Fruit fly (Drosophila melanogaster) ovary, adult (tissue): ENCODE measurements around the gene intr.
"Not testable (repeated sequence)": the region's sequence is repeated elsewhere in the genome, so short reads cannot be mapped to it uniquely, and the experiment has no call there.

ENCODE experiments used
- CG17801 ChIP-seq: fragments of 200-800 bp; optimal IDR thresholded peaks from 2 replicates; lab custom pipeline; 2019; ENCODE audit warnings: missing biosample characterization, mild to moderate bottlenecking, missing genetic modification characterization, moderate library complexity; ENCODE audit not compliant: partially characterized antibody

Gene intr

dm6 chr3R:28790222-28790621, at the start of gene intr:
Gene intr (plus strand): TSS chr3R:28790522.
- TF ChIP-seq CG17801 (GFP tag; lab: Kevin White, UChicago): no peak

- TF ChIP-seq CG17801 (GFP tag; lab: Kevin White, UChicago): no peak
Observed at dm6 chr3R:28744682-28745081, 45.6 kb upstream of the intr start, which contains the start of gene AstA-R2. Gene AstA-R2 (minus strand): TSS chr3R:28744782.

dm6 chr3R:28751611-28752129, 38.7 kb upstream of the intr start, which contains the start of gene CG10000:
Gene CG10000 (minus strand): TSS chr3R:28751661.
- no peak for TF ChIP-seq CG17801 (GFP tag; lab: Kevin White, UChicago)

dm6 chr3R:28756879-28757278, 33.4 kb upstream of the intr start, which contains the start of gene CG9997:
Gene CG9997 (minus strand): TSS chr3R:28756979.
- TF ChIP-seq CG17801 (GFP tag; lab: Kevin White, UChicago): no peak

DNA sequence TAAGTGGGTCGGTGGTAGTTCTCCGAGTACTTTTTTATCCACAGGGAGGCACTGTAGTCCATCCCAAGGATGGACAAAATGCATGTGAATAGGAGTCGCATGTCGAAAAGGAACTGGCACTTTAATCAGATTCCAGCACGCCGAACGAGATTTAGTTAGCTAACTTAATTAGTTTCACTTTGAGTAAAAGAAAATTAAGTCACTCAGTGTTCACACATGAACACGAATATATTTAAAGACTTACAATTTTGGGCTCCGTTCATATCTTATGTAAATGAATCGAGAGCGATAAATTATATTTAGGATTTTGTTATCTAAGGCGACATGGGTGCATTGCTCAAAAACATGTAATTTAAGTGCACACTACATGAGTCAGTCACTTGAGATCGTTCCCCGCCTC, 32.2 kb upstream of the intr start, which contains the start of gene aqrs:
TSS of gene aqrs (minus strand) at position 101 of the 400 bp plus-strand sequence.
- not testable (repeated sequence) for TF ChIP-seq CG17801 (GFP tag; lab: Kevin White, UChicago)

- TF ChIP-seq CG17801 (GFP tag; lab: Kevin White, UChicago): no peak
Observed at dm6 chr3R:28775703-28776102, 14.6 kb upstream of the intr start.

DNA sequence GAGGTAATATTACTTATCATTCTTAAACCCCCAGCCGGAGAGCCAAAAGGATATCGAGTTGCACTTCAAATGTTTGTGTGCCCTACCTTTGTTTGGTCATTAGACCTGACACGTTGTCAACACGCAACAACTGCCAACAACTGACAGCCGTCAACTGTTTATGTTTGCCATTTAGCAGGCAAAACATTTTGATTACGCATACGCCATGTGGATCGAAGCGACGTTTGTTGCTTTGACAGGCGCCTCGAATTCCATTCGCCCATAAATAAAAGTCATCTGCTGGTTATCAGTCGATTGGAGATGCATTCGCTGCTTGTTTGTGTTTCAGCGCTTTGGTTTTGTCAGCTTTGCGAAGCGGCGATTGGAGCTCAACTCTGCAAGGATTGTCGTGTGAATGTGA, 1.0 kb upstream of the intr start, which contains the start of gene CG34295:
TSS of gene CG34295 (plus strand) at position 301 of the 400 bp plus-strand sequence.
- no peak for TF ChIP-seq CG17801 (GFP tag; lab: Kevin White, UChicago)

- TF ChIP-seq CG17801 (GFP tag; lab: Kevin White, UChicago): no peak
Observed at dm6 chr3R:28805164-28805563, 14.8 kb downstream of the intr start.

DNA sequence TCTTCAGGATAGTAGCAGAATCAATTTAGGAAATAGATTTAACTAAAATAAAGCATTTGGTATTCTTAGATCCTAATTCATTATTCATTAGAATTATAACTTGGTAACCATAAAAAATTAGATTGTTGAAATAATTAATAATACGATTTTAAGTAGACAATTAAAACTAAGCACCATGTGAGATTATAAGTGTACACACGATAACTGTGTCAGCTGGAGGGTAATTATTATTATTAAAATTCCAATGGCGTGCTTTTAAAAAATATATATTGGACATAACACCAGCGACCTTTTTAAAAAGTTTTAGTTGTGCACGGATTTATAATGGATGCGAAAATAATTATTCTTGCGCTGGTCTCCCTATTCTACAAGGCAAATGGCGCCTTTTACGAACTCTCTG, 16.1 kb downstream of the intr start, which contains the start of gene CheB98a:
TSS of gene CheB98a (plus strand) at position 301 of the 400 bp plus-strand sequence.
- TF ChIP-seq CG17801 (GFP tag; lab: Kevin White, UChicago): no peak

- TF ChIP-seq CG17801 (GFP tag; lab: Kevin White, UChicago): no peak
Observed at dm6 chr3R:28810942-28811676, 20.8 kb downstream of the intr start, which contains the start of gene wdn. Gene wdn (minus strand): TSS chr3R:28811337.

dm6 chr3R:28811677-28812465, 21.5 kb downstream of the intr start, which contains the start of gene Prp39:
Gene Prp39 (plus strand): TSS chr3R:28812102.
- peak; percentile 20 for TF ChIP-seq CG17801 (GFP tag; lab: Kevin White, UChicago)

dm6 chr3R:28819555-28820305, 29.4 kb downstream of the intr start, which contains the start of the genes CG1523 and CG1647:
Gene CG1523 (minus strand): TSS chr3R:28819668.
Gene CG1647 (plus strand): TSS chr3R:28820221.
- peak; percentile 80 for TF ChIP-seq CG17801 (GFP tag; lab: Kevin White, UChicago)

DNA sequence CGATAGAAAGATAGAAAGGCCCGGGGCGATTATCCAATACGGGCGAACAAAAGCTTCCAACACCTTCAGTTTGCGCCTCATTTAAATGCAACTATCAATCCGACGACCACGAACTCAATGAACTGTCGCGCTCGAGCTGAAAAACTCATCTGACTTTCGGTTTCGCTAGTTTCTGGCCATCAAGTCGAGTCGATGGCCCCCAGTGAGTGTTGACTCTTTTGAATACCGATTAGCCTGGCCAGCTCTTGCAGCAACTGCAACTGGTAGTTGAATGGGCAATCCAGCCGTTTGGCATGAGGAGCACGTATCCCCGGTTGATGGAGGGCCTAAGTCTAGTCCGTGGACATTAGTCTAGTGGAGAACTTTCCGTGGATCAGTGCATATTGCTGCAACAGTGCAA, 36.9 kb downstream of the intr start:
- no peak for TF ChIP-seq CG17801 (GFP tag; lab: Kevin White, UChicago)

DNA sequence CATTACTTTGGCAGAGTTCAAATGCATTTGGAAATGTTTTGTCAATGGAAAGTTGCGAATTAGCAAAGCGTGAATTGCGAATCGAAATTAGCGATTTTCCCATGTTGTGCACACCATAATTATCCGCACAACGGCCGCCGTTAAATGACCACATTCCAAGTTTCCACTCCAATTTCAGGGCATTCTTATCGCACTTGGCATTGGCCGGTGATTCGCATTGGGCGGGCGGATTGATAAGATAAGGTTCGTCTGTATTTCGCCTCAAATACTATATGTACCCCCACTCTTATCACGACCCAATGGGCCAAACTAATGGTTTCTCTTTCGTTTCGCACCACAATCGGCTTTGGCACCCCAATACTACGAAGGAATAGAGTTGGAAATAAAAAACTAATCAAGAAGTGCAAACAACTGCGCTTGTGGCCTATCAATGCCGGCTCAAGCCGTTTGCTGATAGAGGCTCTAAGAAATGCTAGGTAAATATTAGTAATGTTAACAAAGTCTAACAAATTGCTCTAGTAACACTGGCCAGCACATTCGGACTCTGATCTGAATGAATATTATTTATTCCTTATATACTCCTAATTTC, 39.1 kb downstream of the intr start:
- no peak for TF ChIP-seq CG17801 (GFP tag; lab: Kevin White, UChicago)
